Worm (Caenorhabditis elegans): ENCODE data around the gene Y50D4B.6.

DNA sequence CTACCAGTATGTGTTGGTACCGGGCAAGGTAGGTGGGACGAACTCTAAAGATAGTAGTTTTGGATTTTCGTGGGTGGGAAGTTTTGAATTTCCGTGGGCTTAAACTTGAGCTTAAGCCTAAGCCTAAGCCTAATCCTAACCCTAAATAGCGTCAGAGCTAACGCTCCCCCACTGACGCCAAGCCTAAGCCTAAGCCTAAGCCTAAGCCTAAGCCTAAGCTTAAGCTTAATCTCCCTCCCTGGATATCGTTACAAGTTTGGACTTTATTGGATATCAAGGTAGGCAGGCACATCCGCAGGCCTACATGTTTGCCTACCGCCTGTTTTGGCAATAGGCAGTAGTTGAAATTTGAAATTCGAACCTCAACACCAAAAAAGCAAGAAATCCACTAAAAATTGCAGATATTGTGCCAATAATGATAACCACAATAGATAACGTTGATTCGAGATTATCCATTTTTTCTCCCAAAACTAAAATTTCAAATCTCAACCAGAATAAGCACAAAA, 31.5 kb upstream of the Y50D4B.6 start, which contains the start of gene K10C9.4:
- TF ChIP-seq lin-13 (GFP tag; optimal IDR thresholded peaks at IDR 0.05) (no peak), ztf-4 (tag; optimal IDR thresholded peaks at IDR 0.05) (no peak), sptf-1 (tag; optimal IDR thresholded peaks at IDR 0.05) (no peak), fkh-10 (GFP tag; optimal IDR thresholded peaks at IDR 0.05) (no peak), nhr-11 (tag; optimal IDR thresholded peaks at IDR 0.05) (no peak)
